Worm (Caenorhabditis elegans) whole organism, midembryonic: ENCODE data around the gene pad-2.
A peak's percentile ranks its signal among the peaks of the same experiment; 100 is the strongest.

ENCODE experiments used
- T22C8.4 ChIP-seq: fragments of 200-800 bp; sonication (Bioruptor generic); IDR thresholded peaks from 2 replicates; pipeline ENCODE4 v1.3.6; 2022; ENCODE audit warnings: missing genetic modification characterization, missing compliant biosample characterization
- cog-1 ChIP-seq: sonication (generic microtip); optimal IDR thresholded peaks from 2 replicates; lab custom pipeline; 2016; ENCODE audit warnings: missing genetic modification characterization, missing compliant biosample characterization
- flt-1 ChIP-seq: fragments of 200-800 bp; sonication (Bioruptor generic); IDR thresholded peaks from 2 replicates; pipeline ENCODE4 v1.3.6; 2022; ENCODE audit warnings: missing genetic modification characterization, missing compliant biosample characterization
- klf-2 ChIP-seq: fragments of 200-800 bp; sonication (Bioruptor generic); conservative IDR thresholded peaks from 2 replicates; pipeline ENCODE4 v1.3.6; 2022; ENCODE audit warnings: missing genetic modification reagents, missing genetic modification characterization, missing compliant biosample characterization
- med-1 ChIP-seq: sonication (generic microtip); optimal IDR thresholded peaks from 2 replicates; lab custom pipeline; 2017; ENCODE audit warnings: missing genetic modification characterization, mild to moderate bottlenecking, missing compliant biosample characterization, antibody characterized with exemption, missing genetic modification reagents; ENCODE audit not compliant: insufficient read depth
- ref-1 ChIP-seq: fragments of 200-800 bp; sonication (Bioruptor generic); conservative IDR thresholded peaks from 2 replicates; pipeline ENCODE4 v1.3.6; 2022; ENCODE audit warnings: missing genetic modification reagents, missing genetic modification characterization, missing compliant biosample characterization
- tab-1 ChIP-seq: fragments of 200-800 bp; sonication (Bioruptor generic); IDR thresholded peaks from 2 replicates; pipeline ENCODE4 v1.3.6; 2022; ENCODE audit warnings: missing genetic modification characterization, missing compliant biosample characterization
- ztf-23 ChIP-seq: fragments of 200-800 bp; sonication (Bioruptor generic); IDR thresholded peaks from 2 replicates; pipeline ENCODE4 v1.3.6; 2022; ENCODE audit warnings: missing genetic modification reagents, missing genetic modification characterization, missing compliant biosample characterization
- ztf-29 ChIP-seq: fragments of 200-800 bp; sonication (Bioruptor generic); IDR thresholded peaks from 2 replicates; pipeline ENCODE4 v1.3.6; 2022; ENCODE audit warnings: missing genetic modification reagents, missing genetic modification characterization, missing compliant biosample characterization

Gene pad-2

ce11 chrIII:10278826-10279225, at the start of gene pad-2:
TSS of gene pad-2 (plus strand) at chrIII:10279126.
- TF ChIP-seq klf-2 (no peak), cog-1 (tag; lab: Kevin White, UChicago) (no peak), flt-1 (GFP tag; lab: Robert Waterston, UW) (no peak), ztf-23 (no peak), med-1 (GFP tag; lab: Kevin White, UChicago) (no peak), ztf-29 (no peak), tab-1 (GFP tag; lab: Robert Waterston, UW) (no peak)

ce11 chrIII:10231641-10232040, 47.3 kb upstream of the pad-2 start:
- no peak for TF ChIP-seq cog-1 (tag; lab: Kevin White, UChicago)
- no peak for TF ChIP-seq flt-1 (GFP tag; lab: Robert Waterston, UW)
- TF ChIP-seq ztf-23: no peak
- no peak for TF ChIP-seq med-1 (GFP tag; lab: Kevin White, UChicago)
- no peak for TF ChIP-seq tab-1 (GFP tag; lab: Robert Waterston, UW)
- no peak for TF ChIP-seq T22C8.4 (GFP tag; lab: Robert Waterston, UW)
- TF ChIP-seq klf-2: no peak
- TF ChIP-seq ztf-29: no peak
- no peak for TF ChIP-seq ref-1

- TF ChIP-seq med-1 (GFP tag; lab: Kevin White, UChicago) (no peak), ztf-29 (no peak), ztf-23 (no peak), klf-2 (no peak), flt-1 (GFP tag; lab: Robert Waterston, UW) (no peak)
Measured at ce11 chrIII:10233979-10234378, 44.9 kb upstream of the pad-2 start, which contains the start of gene paml-1. TSS of gene paml-1 (minus strand) at chrIII:10234079.

ce11 chrIII:10236291-10236871, 42.5 kb upstream of the pad-2 start:
- TF ChIP-seq ztf-29: no peak
- no peak for TF ChIP-seq T22C8.4 (GFP tag; lab: Robert Waterston, UW)
- TF ChIP-seq tab-1 (GFP tag; lab: Robert Waterston, UW): no peak
- TF ChIP-seq klf-2: no peak
- TF ChIP-seq flt-1 (GFP tag; lab: Robert Waterston, UW): no peak
- no peak for TF ChIP-seq cog-1 (tag; lab: Kevin White, UChicago)
- TF ChIP-seq ref-1: no peak
- TF ChIP-seq ztf-23: no peak

- TF ChIP-seq med-1 (GFP tag; lab: Kevin White, UChicago): no peak
- no peak for TF ChIP-seq ref-1
- no peak for TF ChIP-seq klf-2
- TF ChIP-seq cog-1 (tag; lab: Kevin White, UChicago): no peak
- TF ChIP-seq T22C8.4 (GFP tag; lab: Robert Waterston, UW): no peak
- TF ChIP-seq ztf-29: no peak
- TF ChIP-seq tab-1 (GFP tag; lab: Robert Waterston, UW): no peak
- no peak for TF ChIP-seq ztf-23
- no peak for TF ChIP-seq flt-1 (GFP tag; lab: Robert Waterston, UW)
Measured at ce11 chrIII:10238448-10239154, 40.3 kb upstream of the pad-2 start, which contains the start of gene Y70G10A.3. TSS of gene Y70G10A.3 (plus strand) at chrIII:10239104.

ce11 chrIII:10240073-10240472, 38.9 kb upstream of the pad-2 start:
- no peak for TF ChIP-seq flt-1 (GFP tag; lab: Robert Waterston, UW)
- TF ChIP-seq cog-1 (tag; lab: Kevin White, UChicago): no peak
- TF ChIP-seq T22C8.4 (GFP tag; lab: Robert Waterston, UW): no peak
- no peak for TF ChIP-seq klf-2
- no peak for TF ChIP-seq med-1 (GFP tag; lab: Kevin White, UChicago)
- TF ChIP-seq ref-1: no peak
- no peak for TF ChIP-seq ztf-29
- no peak for TF ChIP-seq tab-1 (GFP tag; lab: Robert Waterston, UW)
- TF ChIP-seq ztf-23: no peak

ce11 chrIII:10241332-10241829, 37.5 kb upstream of the pad-2 start:
- TF ChIP-seq ref-1 (no peak), klf-2 (no peak), ztf-29 (no peak), med-1 (GFP tag; lab: Kevin White, UChicago) (no peak), ztf-23 (no peak), cog-1 (tag; lab: Kevin White, UChicago) (no peak), tab-1 (GFP tag; lab: Robert Waterston, UW) (no peak)

ce11 chrIII:10244013-10244412, 34.9 kb upstream of the pad-2 start:
- TF ChIP-seq ref-1 (no peak), flt-1 (GFP tag; lab: Robert Waterston, UW) (no peak), ztf-29 (no peak), klf-2 (no peak), cog-1 (tag; lab: Kevin White, UChicago) (no peak), med-1 (GFP tag; lab: Kevin White, UChicago) (no peak), tab-1 (GFP tag; lab: Robert Waterston, UW) (no peak), T22C8.4 (GFP tag; lab: Robert Waterston, UW) (no peak), ztf-23 (no peak)

ce11 chrIII:10248441-10249137, 30.3 kb upstream of the pad-2 start, which contains the start of the genes div-1 and cor-1:
TSS of gene div-1 (minus strand) at chrIII:10248559.
TSS of gene cor-1 (plus strand) at chrIII:10249111.
- no peak for TF ChIP-seq T22C8.4 (GFP tag; lab: Robert Waterston, UW)
- no peak for TF ChIP-seq cog-1 (tag; lab: Kevin White, UChicago)
- TF ChIP-seq ztf-29: no peak
- no peak for TF ChIP-seq tab-1 (GFP tag; lab: Robert Waterston, UW)
- 0 out of 2 replicates have a peak, but pooled peaks have one; percentile 8 for TF ChIP-seq ref-1
- TF ChIP-seq klf-2: no peak
- no peak for TF ChIP-seq ztf-23
